Worm (Caenorhabditis elegans) whole organism, L4/young adult: ENCODE measurements around the gene zmp-2.

Experiments used
- W03F9.2 ChIP-seq: fragments of 150-350 bp; optimal IDR thresholded peaks from 2 replicates; lab custom pipeline; 2014; ENCODE audit warnings: missing biosample characterization, missing genetic modification characterization
- dao-5 ChIP-seq: sonication (generic microtip); optimal IDR thresholded peaks from 2 replicates; lab custom pipeline; 2016; ENCODE audit warnings: missing genotype, missing genetic modification characterization, moderate library complexity, missing compliant biosample characterization
- him-1 ChIP-seq: sonication (generic microtip); optimal IDR thresholded peaks from 2 replicates; lab custom pipeline; 2016; ENCODE audit warnings: missing genotype, missing genetic modification reagents, missing genetic modification characterization, missing compliant biosample characterization

ce11 chrIII:2679362-2679761 lies 43.2 kb downstream of the zmp-2 start:
- no peak for TF ChIP-seq him-1 (tag; lab: Kevin White, UChicago)
- no peak for TF ChIP-seq W03F9.2 (tag; lab: Kevin White, UChicago)
- TF ChIP-seq dao-5 (tag; lab: Kevin White, UChicago) = no peak
